Worm (Caenorhabditis elegans): ENCODE measurements around the gene C15H11.10.

The C15H11.10 gene

ce11 chrV:14378052-14378451 lies 13.9 kb upstream of the C15H11.10 start:
- no peak for TF ChIP-seq aly-1 (tag; optimal IDR thresholded peaks at IDR 0.05)
- no peak for TF ChIP-seq ama-1 (optimal IDR thresholded peaks at IDR 0.05)
- TF ChIP-seq B0310.2 (tag; optimal IDR thresholded peaks at IDR 0.05) = no peak
- no peak for TF ChIP-seq pes-1 (GFP tag; IDR thresholded peaks at IDR 0.05)
- TF ChIP-seq hmg-4 (GFP tag; optimal IDR thresholded peaks at IDR 0.05) = no peak

ce11 chrV:14378986-14379385 lies 12.9 kb upstream of the C15H11.10 start, which contains the start of gene npr-43:
TSS of gene npr-43 (minus strand) at chrV:14379086.
- TF ChIP-seq hmg-4 (GFP tag; optimal IDR thresholded peaks at IDR 0.05) (no peak), flt-1 (GFP tag; IDR thresholded peaks at IDR 0.05) (no peak), tbx-11 (GFP tag; IDR thresholded peaks at IDR 0.05) (no peak), pes-1 (GFP tag; IDR thresholded peaks at IDR 0.05) (no peak), tbx-37 (GFP tag; conservative IDR thresholded peaks at IDR 0.05) (no peak), scrt-1 (GFP tag; IDR thresholded peaks at IDR 0.05) (no peak), ceh-13 (GFP tag; optimal IDR thresholded peaks at IDR 0.05) (no peak), B0310.2 (tag; optimal IDR thresholded peaks at IDR 0.05) (no peak)

- TF ChIP-seq tbx-37 (GFP tag; conservative IDR thresholded peaks at IDR 0.05) (no peak), aly-1 (tag; optimal IDR thresholded peaks at IDR 0.05) (no peak), ceh-13 (GFP tag; optimal IDR thresholded peaks at IDR 0.05) (no peak), ama-1 (optimal IDR thresholded peaks at IDR 0.05) (no peak), tra-4 (tag; optimal IDR thresholded peaks at IDR 0.05) (no peak), F13C5.2 (tag; optimal IDR thresholded peaks at IDR 0.05) (no peak), scrt-1 (GFP tag; IDR thresholded peaks at IDR 0.05) (no peak), sea-1 (GFP tag; conservative IDR thresholded peaks at IDR 0.05) (no peak), ceh-36 (tag; optimal IDR thresholded peaks at IDR 0.05) (no peak), B0310.2 (tag; optimal IDR thresholded peaks at IDR 0.05) (no peak), hnd-1 (tag; optimal IDR thresholded peaks at IDR 0.05) (no peak), hmg-4 (GFP tag; optimal IDR thresholded peaks at IDR 0.05) (no peak), pes-1 (GFP tag; IDR thresholded peaks at IDR 0.05) (no peak), hmbx-1 (tag; optimal IDR thresholded peaks at IDR 0.05) (no peak), ets-7 (tag; optimal IDR thresholded peaks at IDR 0.05) (no peak)
These were observed 11.7 kb upstream of the C15H11.10 start for ce11 chrV:14380242-14380641.

ce11 chrV:14393504-14393903 lies 1.6 kb downstream of the C15H11.10 start, which contains the start of gene C15H11.1:
TSS of gene C15H11.1 (plus strand) at chrV:14393804.
- TF ChIP-seq ceh-13 (GFP tag; optimal IDR thresholded peaks at IDR 0.05) = no peak
- TF ChIP-seq flt-1 (GFP tag; IDR thresholded peaks at IDR 0.05) = no peak
- TF ChIP-seq F13C5.2 (tag; optimal IDR thresholded peaks at IDR 0.05) = no peak
- TF ChIP-seq ets-7 (tag; optimal IDR thresholded peaks at IDR 0.05) = no peak
- TF ChIP-seq ama-1 (optimal IDR thresholded peaks at IDR 0.05) = no peak
- TF ChIP-seq B0310.2 (tag; optimal IDR thresholded peaks at IDR 0.05) = no peak
- TF ChIP-seq tra-4 (tag; optimal IDR thresholded peaks at IDR 0.05) = no peak
- no peak for TF ChIP-seq tbx-37 (GFP tag; conservative IDR thresholded peaks at IDR 0.05)
- no peak for TF ChIP-seq hmbx-1 (tag; optimal IDR thresholded peaks at IDR 0.05)
- TF ChIP-seq pes-1 (GFP tag; IDR thresholded peaks at IDR 0.05) = no peak
- no peak for TF ChIP-seq tbx-11 (GFP tag; IDR thresholded peaks at IDR 0.05)

- no peak for TF ChIP-seq ceh-13 (GFP tag; optimal IDR thresholded peaks at IDR 0.05)
- no peak for TF ChIP-seq scrt-1 (GFP tag; IDR thresholded peaks at IDR 0.05)
- no peak for TF ChIP-seq ets-7 (tag; optimal IDR thresholded peaks at IDR 0.05)
- TF ChIP-seq flt-1 (GFP tag; IDR thresholded peaks at IDR 0.05) = no peak
- TF ChIP-seq hmbx-1 (tag; optimal IDR thresholded peaks at IDR 0.05) = no peak
- no peak for TF ChIP-seq tbx-11 (GFP tag; IDR thresholded peaks at IDR 0.05)
These were observed 2.8 kb downstream of the C15H11.10 start, which contains the start of gene C15H11.13 for ce11 chrV:14394743-14395142. TSS of gene C15H11.13 (plus strand) at chrV:14395043.

ce11 chrV:14396123-14396669 lies 4.3 kb downstream of the C15H11.10 start:
- no peak for TF ChIP-seq hmg-4 (GFP tag; optimal IDR thresholded peaks at IDR 0.05)
- TF ChIP-seq tbx-11 (GFP tag; IDR thresholded peaks at IDR 0.05) = no peak
- no peak for TF ChIP-seq scrt-1 (GFP tag; IDR thresholded peaks at IDR 0.05)

- no peak for TF ChIP-seq hmbx-1 (tag; optimal IDR thresholded peaks at IDR 0.05)
- no peak for TF ChIP-seq hnd-1 (tag; optimal IDR thresholded peaks at IDR 0.05)
- no peak for TF ChIP-seq F13C5.2 (tag; optimal IDR thresholded peaks at IDR 0.05)
- no peak for TF ChIP-seq tbx-37 (GFP tag; conservative IDR thresholded peaks at IDR 0.05)
- TF ChIP-seq tra-4 (tag; optimal IDR thresholded peaks at IDR 0.05) = no peak
- TF ChIP-seq pes-1 (GFP tag; IDR thresholded peaks at IDR 0.05) = no peak
- TF ChIP-seq ets-7 (tag; optimal IDR thresholded peaks at IDR 0.05) = no peak
- TF ChIP-seq flt-1 (GFP tag; IDR thresholded peaks at IDR 0.05) = no peak
- no peak for TF ChIP-seq ceh-13 (GFP tag; optimal IDR thresholded peaks at IDR 0.05)
- no peak for TF ChIP-seq tbx-11 (GFP tag; IDR thresholded peaks at IDR 0.05)
- TF ChIP-seq ama-1 (optimal IDR thresholded peaks at IDR 0.05) = no peak
- no peak for TF ChIP-seq sea-1 (GFP tag; conservative IDR thresholded peaks at IDR 0.05)
These were observed 13.7 kb downstream of the C15H11.10 start for ce11 chrV:14405647-14406046.

ce11 chrV:14408774-14409173 lies 16.8 kb downstream of the C15H11.10 start, which contains the start of gene gnrr-2:
TSS of gene gnrr-2 (plus strand) at chrV:14409074.
- TF ChIP-seq ceh-36 (tag; optimal IDR thresholded peaks at IDR 0.05) (no peak), scrt-1 (GFP tag; IDR thresholded peaks at IDR 0.05) (no peak), tra-4 (tag; optimal IDR thresholded peaks at IDR 0.05) (no peak), sea-1 (GFP tag; conservative IDR thresholded peaks at IDR 0.05) (no peak), ceh-13 (GFP tag; optimal IDR thresholded peaks at IDR 0.05) (no peak), F13C5.2 (tag; optimal IDR thresholded peaks at IDR 0.05) (no peak), tbx-11 (GFP tag; IDR thresholded peaks at IDR 0.05) (no peak)
